Fruit fly (Drosophila melanogaster) whole organism, embryonic: Measurements from ENCODE around the gene GAPsec.

Experiments
- CG31441 ChIP-seq: fragments of 200-800 bp; sonication (Bioruptor generic); IDR thresholded peaks from 2 replicates; pipeline ENCODE4 v1.3.6; 2022; ENCODE audit warnings: missing biosample characterization, missing genetic modification characterization
- HHEX ChIP-seq: fragments of 200-800 bp; sonication (Bioruptor generic); optimal IDR thresholded peaks from 3 replicates; lab custom pipeline; 2017; ENCODE audit warnings: missing biosample characterization, mild to moderate bottlenecking, missing genetic modification characterization, missing genetic modification reagents
- ato ChIP-seq: fragments of 200-800 bp; sonication (Bioruptor generic); IDR thresholded peaks from 2 replicates; pipeline ENCODE4 v1.3.6; 2022; ENCODE audit warnings: missing biosample characterization, missing genetic modification characterization; ENCODE audit not compliant: partially characterized antibody
- br ChIP-seq: fragments of >200 bp; optimal IDR thresholded peaks from 2 replicates; lab custom pipeline; 2017
- cwo ChIP-seq: fragments of 200-800 bp; sonication (Bioruptor generic); optimal IDR thresholded peaks from 3 replicates; lab custom pipeline; 2017; ENCODE audit warnings: missing biosample characterization, missing genetic modification characterization, mild to moderate bottlenecking, moderate library complexity, missing genetic modification reagents
- otp ChIP-seq: fragments of 200-800 bp; sonication (Bioruptor generic); IDR thresholded peaks from 3 replicates; pipeline ENCODE4, ENCODE4 v1.3.6; 2022; ENCODE audit warnings: missing biosample characterization, missing genetic modification characterization
- pan ChIP-seq, 4 experiments: fragments of >200 bp in 3 of 4; fragments of 200-800 bp in 1 of 4; sonication (Bioruptor generic) in 1 of 4; optimal IDR thresholded peaks in 3 of 4; IDR thresholded peaks in 1 of 4; 2 replicates each; pipeline versions ENCODE4 v1.3.6 to Lab custom; 2017 to 2022; ENCODE audit warnings: missing biosample characterization in 2 of 4, missing genetic modification characterization in 2 of 4, mixed read lengths in 1 of 4
- psq ChIP-seq: fragments of 200-800 bp; sonication (Bioruptor generic); optimal IDR thresholded peaks from 2 replicates; lab custom pipeline; 2017; ENCODE audit warnings: missing biosample characterization, missing genetic modification characterization
- vnd ChIP-seq: fragments of 200-800 bp; sonication (Bioruptor generic); IDR thresholded peaks from 3 replicates; pipeline ENCODE4 v1.3.6; 2022; ENCODE audit warnings: missing biosample characterization, missing genetic modification characterization; ENCODE audit not compliant: partially characterized antibody
- zfh2 ChIP-seq: fragments of 200-800 bp; sonication (Bioruptor generic); optimal IDR thresholded peaks from 2 replicates; lab custom pipeline; 2016; ENCODE audit warnings: missing biosample characterization, missing genetic modification characterization

dm6 chr3L:8621465-8621864, 2.2 kb downstream of the GAPsec start:
- TF ChIP-seq vnd (GFP tag; lab: Robert Waterston, UW) (no peak), br (lab: Kevin White, UChicago) (no peak), cwo (GFP tag; lab: Kevin White, UChicago) (no peak), CG31441 (no peak), ato (GFP tag; lab: Robert Waterston, UW) (no peak), zfh2 (no peak), psq (GFP tag; lab: Kevin White, UChicago) (no peak), pan (optimal IDR thresholded peaks at IDR 0.05; lab: Kevin White, UChicago) (no peak), pan (GFP tag; optimal IDR thresholded peaks at IDR 0.05 in 1 of 2, IDR thresholded peaks at IDR 0.05 in 1 of 2) (no peak), HHEX (GFP tag; lab: Kevin White, UChicago) (no peak), otp (GFP tag; lab: Robert Waterston, UW) (no peak)
